Worm (Caenorhabditis elegans) whole organism, midembryonic: Measurements from ENCODE around the gene clec-56.

Experiments used
- T22C8.4 ChIP-seq: fragments of 200-800 bp; sonication (Bioruptor generic); IDR thresholded peaks from 2 replicates; pipeline ENCODE4 v1.3.6; 2022; ENCODE audit warnings: missing genetic modification characterization, missing compliant biosample characterization
- cog-1 ChIP-seq: sonication (generic microtip); optimal IDR thresholded peaks from 2 replicates; lab custom pipeline; 2016; ENCODE audit warnings: missing genetic modification characterization, missing compliant biosample characterization
- flt-1 ChIP-seq: fragments of 200-800 bp; sonication (Bioruptor generic); IDR thresholded peaks from 2 replicates; pipeline ENCODE4 v1.3.6; 2022; ENCODE audit warnings: missing genetic modification characterization, missing compliant biosample characterization
- klf-2 ChIP-seq: fragments of 200-800 bp; sonication (Bioruptor generic); conservative IDR thresholded peaks from 2 replicates; pipeline ENCODE4 v1.3.6; 2022; ENCODE audit warnings: missing genetic modification reagents, missing genetic modification characterization, missing compliant biosample characterization
- med-1 ChIP-seq: sonication (generic microtip); optimal IDR thresholded peaks from 2 replicates; lab custom pipeline; 2017; ENCODE audit warnings: missing genetic modification characterization, mild to moderate bottlenecking, missing compliant biosample characterization, antibody characterized with exemption, missing genetic modification reagents; ENCODE audit not compliant: insufficient read depth
- ref-1 ChIP-seq: fragments of 200-800 bp; sonication (Bioruptor generic); conservative IDR thresholded peaks from 2 replicates; pipeline ENCODE4 v1.3.6; 2022; ENCODE audit warnings: missing genetic modification reagents, missing genetic modification characterization, missing compliant biosample characterization
- tab-1 ChIP-seq: fragments of 200-800 bp; sonication (Bioruptor generic); IDR thresholded peaks from 2 replicates; pipeline ENCODE4 v1.3.6; 2022; ENCODE audit warnings: missing genetic modification characterization, missing compliant biosample characterization
- ztf-23 ChIP-seq: fragments of 200-800 bp; sonication (Bioruptor generic); IDR thresholded peaks from 2 replicates; pipeline ENCODE4 v1.3.6; 2022; ENCODE audit warnings: missing genetic modification reagents, missing genetic modification characterization, missing compliant biosample characterization
- ztf-29 ChIP-seq: fragments of 200-800 bp; sonication (Bioruptor generic); IDR thresholded peaks from 2 replicates; pipeline ENCODE4 v1.3.6; 2022; ENCODE audit warnings: missing genetic modification reagents, missing genetic modification characterization, missing compliant biosample characterization

clec-56 gene

DNA sequence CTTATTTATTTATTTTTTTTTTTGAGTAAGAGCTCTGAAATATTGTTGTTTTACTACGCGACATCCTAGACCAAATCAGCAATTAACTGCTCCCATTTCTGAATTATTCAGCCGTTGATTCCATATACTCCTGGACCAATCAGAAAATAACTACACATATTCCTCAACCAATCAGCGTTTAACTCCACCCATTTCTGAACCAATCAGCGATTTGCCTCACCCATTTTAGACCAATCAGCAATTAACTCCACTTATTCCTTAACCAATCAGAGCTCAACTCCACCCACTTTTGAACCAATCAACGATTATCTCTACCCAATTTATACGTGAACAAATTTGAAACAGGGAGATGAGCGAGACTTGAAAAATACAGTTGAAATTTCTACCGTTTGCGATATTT lies 19.5 kb downstream of the clec-56 start:
- TF ChIP-seq T22C8.4 (no peak), med-1 (no peak), tab-1 (GFP tag; lab: Robert Waterston, UW) (no peak), cog-1 (tag; lab: Kevin White, UChicago) (no peak), ztf-29 (GFP tag; lab: Robert Waterston, UW) (no peak), ztf-23 (no peak), klf-2 (GFP tag; lab: Robert Waterston, UW) (no peak), ref-1 (GFP tag; lab: Robert Waterston, UW) (no peak), flt-1 (GFP tag; lab: Robert Waterston, UW) (no peak)

ce11 chrV:14495493-14495892 lies 21.3 kb downstream of the clec-56 start:
- no peak for TF ChIP-seq flt-1 (GFP tag; lab: Robert Waterston, UW)
- TF ChIP-seq cog-1 (tag; lab: Kevin White, UChicago), result no peak
- TF ChIP-seq klf-2 (GFP tag; lab: Robert Waterston, UW), result no peak
- no peak for TF ChIP-seq med-1
- no peak for TF ChIP-seq tab-1 (GFP tag; lab: Robert Waterston, UW)
- TF ChIP-seq T22C8.4, result no peak
- no peak for TF ChIP-seq ref-1 (GFP tag; lab: Robert Waterston, UW)

DNA sequence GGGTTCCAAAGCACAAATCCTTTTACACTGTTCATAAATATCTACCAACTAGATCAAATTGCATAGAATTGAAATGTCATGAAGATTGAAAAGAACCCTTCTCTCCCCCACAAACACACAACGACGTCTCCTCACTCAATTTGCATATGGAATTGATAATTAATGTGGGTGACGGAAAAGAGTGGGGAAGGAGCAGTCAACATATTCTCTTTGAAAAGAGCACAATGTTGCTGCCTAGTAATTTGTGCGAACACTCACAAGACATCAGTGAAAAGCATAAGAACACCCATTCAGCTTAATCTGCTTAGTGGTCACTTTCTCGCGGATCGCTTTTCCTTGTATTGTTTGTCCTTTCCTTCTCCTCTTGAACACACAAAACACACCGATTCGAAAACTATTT lies 22.2 kb downstream of the clec-56 start:
- TF ChIP-seq ref-1 (GFP tag; lab: Robert Waterston, UW) (no peak), med-1 (no peak), ztf-23 (no peak), tab-1 (GFP tag; lab: Robert Waterston, UW) (no peak), ztf-29 (GFP tag; lab: Robert Waterston, UW) (no peak), klf-2 (GFP tag; lab: Robert Waterston, UW) (no peak), flt-1 (GFP tag; lab: Robert Waterston, UW) (no peak), cog-1 (tag; lab: Kevin White, UChicago) (no peak), T22C8.4 (no peak)

DNA sequence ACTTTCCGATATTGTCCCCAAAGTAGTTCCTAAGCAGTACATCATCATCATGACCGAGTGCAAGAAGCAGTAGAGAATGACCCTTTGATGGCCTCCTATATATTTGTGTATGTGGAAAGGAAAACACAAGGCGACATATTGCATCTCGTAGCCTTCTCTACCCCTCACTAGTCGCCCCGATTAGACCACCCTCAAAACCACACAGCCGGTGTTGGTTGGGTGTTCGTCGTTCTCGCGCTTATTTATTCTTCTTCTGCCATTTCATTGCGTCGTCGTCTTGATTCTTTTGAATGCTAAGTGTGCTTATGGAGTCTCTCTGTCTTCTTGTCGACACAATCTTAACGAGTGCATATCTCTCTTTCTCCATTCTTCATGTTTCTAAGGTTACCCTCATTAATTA lies 24.0 kb downstream of the clec-56 start:
- TF ChIP-seq cog-1 (tag; lab: Kevin White, UChicago), result peak; percentile 34
- no peak for TF ChIP-seq tab-1 (GFP tag; lab: Robert Waterston, UW)
- peak; percentile 61; the same call in 1 of the 2 replicates for TF ChIP-seq flt-1 (GFP tag; lab: Robert Waterston, UW)

DNA sequence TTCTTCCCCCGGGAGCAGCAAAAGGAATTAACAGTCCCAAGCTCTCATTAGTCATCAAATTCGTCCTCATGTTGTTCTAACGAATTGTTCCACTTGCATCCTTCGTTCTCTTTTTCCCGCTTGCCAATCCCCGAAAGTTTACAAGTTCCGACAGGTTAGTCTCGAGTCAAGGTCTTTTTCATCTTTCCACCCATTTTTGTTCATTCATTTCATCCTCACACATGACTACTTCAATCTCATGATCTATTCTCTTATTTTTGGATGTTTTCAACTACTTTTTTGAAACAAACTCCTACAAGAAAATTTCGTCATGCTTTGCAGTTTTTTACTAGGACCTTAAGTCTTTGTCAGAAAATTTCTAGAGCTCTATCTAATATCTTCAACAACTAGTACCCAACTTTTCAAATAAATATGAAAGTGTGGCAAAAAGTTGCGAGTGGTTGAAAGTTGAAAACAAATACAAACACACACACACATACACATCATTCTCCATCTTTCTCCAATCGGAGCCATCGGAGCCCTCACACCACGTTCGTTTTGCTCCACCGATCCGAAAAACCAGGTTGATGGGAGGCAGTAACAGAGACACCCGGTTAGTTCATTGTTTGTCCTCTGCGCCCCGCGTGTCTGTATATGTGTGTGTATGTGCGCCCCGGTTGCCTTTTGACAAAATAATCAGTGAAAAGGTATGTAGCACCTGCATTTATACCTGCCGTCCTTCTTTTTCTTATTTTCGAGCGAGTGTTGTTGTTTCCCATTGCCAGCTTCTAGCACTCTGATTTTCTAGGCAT lies 25.1 kb downstream of the clec-56 start:
- TF ChIP-seq T22C8.4, result no peak
- TF ChIP-seq cog-1 (tag; lab: Kevin White, UChicago), result no peak
- TF ChIP-seq klf-2 (GFP tag; lab: Robert Waterston, UW), result no peak
- TF ChIP-seq tab-1 (GFP tag; lab: Robert Waterston, UW), result no peak
- no peak for TF ChIP-seq flt-1 (GFP tag; lab: Robert Waterston, UW)
- no peak for TF ChIP-seq med-1
- no peak for TF ChIP-seq ztf-29 (GFP tag; lab: Robert Waterston, UW)
- no peak for TF ChIP-seq ztf-23
- TF ChIP-seq ref-1 (GFP tag; lab: Robert Waterston, UW), result no peak

- TF ChIP-seq cog-1 (tag; lab: Kevin White, UChicago) (no peak), ztf-23 (no peak), ref-1 (GFP tag; lab: Robert Waterston, UW) (no peak), tab-1 (GFP tag; lab: Robert Waterston, UW) (no peak), klf-2 (GFP tag; lab: Robert Waterston, UW) (no peak), med-1 (no peak), flt-1 (GFP tag; lab: Robert Waterston, UW) (no peak), ztf-29 (GFP tag; lab: Robert Waterston, UW) (no peak), T22C8.4 (no peak)
Measured at ce11 chrV:14500554-14500953, 26.4 kb downstream of the clec-56 start.

- TF ChIP-seq ztf-29 (GFP tag; lab: Robert Waterston, UW) (no peak), flt-1 (GFP tag; lab: Robert Waterston, UW) (0 out of 2 replicates have a peak, but pooled peaks have one; percentile 15)
Measured at ce11 chrV:14501136-14501535, 26.9 kb downstream of the clec-56 start, which contains the start of gene R02D5.24. R02D5.24 (plus strand) TSS chrV:14501340.

DNA sequence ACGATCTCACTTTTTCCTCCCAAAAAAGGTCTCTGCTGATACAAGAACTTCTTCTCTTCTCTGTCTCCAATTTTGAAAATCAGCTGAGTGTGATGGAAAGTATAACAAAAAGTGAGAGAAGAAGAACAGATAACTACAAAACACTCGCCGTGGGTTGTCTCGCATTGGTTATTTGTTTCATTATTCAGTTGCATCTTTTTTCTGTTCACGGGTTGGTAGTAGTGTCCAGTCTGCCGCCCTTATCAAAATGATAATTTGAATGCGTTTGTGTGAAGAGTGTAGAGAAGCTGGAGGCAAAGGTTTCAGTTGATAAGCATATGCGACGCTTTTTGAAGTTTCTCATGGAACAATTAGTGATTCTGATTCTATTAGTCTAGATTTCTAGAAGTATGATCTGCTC lies 28.9 kb downstream of the clec-56 start:
- TF ChIP-seq T22C8.4, result no peak
- TF ChIP-seq ref-1 (GFP tag; lab: Robert Waterston, UW), result no peak
- TF ChIP-seq cog-1 (tag; lab: Kevin White, UChicago), result no peak
- no peak for TF ChIP-seq ztf-23
- no peak for TF ChIP-seq klf-2 (GFP tag; lab: Robert Waterston, UW)
- TF ChIP-seq ztf-29 (GFP tag; lab: Robert Waterston, UW), result no peak
- TF ChIP-seq tab-1 (GFP tag; lab: Robert Waterston, UW), result no peak
- no peak for TF ChIP-seq med-1
- TF ChIP-seq flt-1 (GFP tag; lab: Robert Waterston, UW), result no peak

DNA sequence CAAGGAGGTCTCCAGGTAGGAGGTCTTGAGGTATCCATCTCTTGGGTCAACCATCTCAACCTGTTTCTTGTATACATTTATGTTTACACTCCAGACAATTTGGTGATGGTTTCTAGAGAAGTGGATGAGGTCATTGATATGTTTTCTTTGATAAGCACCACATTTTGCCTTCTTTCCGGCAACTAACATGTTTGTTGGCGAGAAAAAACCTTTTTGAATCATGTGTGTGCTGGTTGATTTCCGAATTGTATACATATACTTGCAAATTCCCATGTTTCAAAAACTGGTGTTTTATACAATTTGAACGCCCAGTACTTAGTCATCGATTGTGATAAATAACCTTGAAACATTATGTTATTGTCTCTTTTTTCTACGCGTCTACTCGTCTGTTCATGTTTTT lies 29.9 kb downstream of the clec-56 start:
- TF ChIP-seq ztf-29 (GFP tag; lab: Robert Waterston, UW) (no peak), ztf-23 (no peak), klf-2 (GFP tag; lab: Robert Waterston, UW) (no peak), ref-1 (GFP tag; lab: Robert Waterston, UW) (no peak), med-1 (no peak), flt-1 (GFP tag; lab: Robert Waterston, UW) (no peak), tab-1 (GFP tag; lab: Robert Waterston, UW) (no peak), cog-1 (tag; lab: Kevin White, UChicago) (no peak), T22C8.4 (no peak)

- TF ChIP-seq cog-1 (tag; lab: Kevin White, UChicago), result no peak
- no peak for TF ChIP-seq klf-2 (GFP tag; lab: Robert Waterston, UW)
- no peak for TF ChIP-seq T22C8.4
- TF ChIP-seq ztf-23, result no peak
- TF ChIP-seq flt-1 (GFP tag; lab: Robert Waterston, UW), result no peak
- TF ChIP-seq med-1, result no peak
- no peak for TF ChIP-seq ztf-29 (GFP tag; lab: Robert Waterston, UW)
- TF ChIP-seq ref-1 (GFP tag; lab: Robert Waterston, UW), result no peak
- no peak for TF ChIP-seq tab-1 (GFP tag; lab: Robert Waterston, UW)
Measured at ce11 chrV:14504774-14505173, 30.6 kb downstream of the clec-56 start.
